Fruit fly (Drosophila melanogaster): Measurements from ENCODE around the gene CG9399.
A peak's percentile ranks its signal among the peaks of the same experiment; 100 is the strongest.

The CG9399 gene

dm6 chr3R:9533181-9534124 lies 40.6 kb downstream of the CG9399 start (continued):
- TF ChIP-seq cato (GFP tag; optimal IDR thresholded peaks at IDR 0.05; ENCODE audit: borderline replicate concordance) = peak; percentile 87
- TF ChIP-seq CG17385 (GFP tag; optimal IDR thresholded peaks at IDR 0.05) = peak; percentile 93
- TF ChIP-seq Dp (GFP tag; optimal IDR thresholded peaks at IDR 0.05) = peak; percentile 13
- TF ChIP-seq CG3407 (GFP tag; optimal IDR thresholded peaks at IDR 0.05) = peak; percentile 89
- peak; percentile 86 for TF ChIP-seq CG4404 (GFP tag; IDR thresholded peaks at IDR 0.05)
- peak; percentile 87 for TF ChIP-seq CG17568 (GFP tag; optimal IDR thresholded peaks at IDR 0.05)
- no peak for TF ChIP-seq crol (GFP tag; IDR thresholded peaks at IDR 0.05)
- TF ChIP-seq esg (GFP tag; conservative IDR thresholded peaks at IDR 0.05) = peak; percentile 90
- TF ChIP-seq CG18764 (GFP tag; optimal IDR thresholded peaks at IDR 0.05) = peak; percentile 93
- peak; percentile 92 for TF ChIP-seq tgo (GFP tag; IDR thresholded peaks at IDR 0.05)
- TF ChIP-seq sc (optimal IDR thresholded peaks at IDR 0.05) = no peak
- TF ChIP-seq sc (GFP tag; optimal IDR thresholded peaks at IDR 0.05) = peak; percentile 94
- peak; percentile 69 for TF ChIP-seq TFAM (GFP tag; optimal IDR thresholded peaks at IDR 0.05)
- peak; percentile 94 for TF ChIP-seq CG4820 (GFP tag; optimal IDR thresholded peaks at IDR 0.05)
- TF ChIP-seq dmrt11E (tag; optimal IDR thresholded peaks at IDR 0.05) = peak; percentile 85
- peak; percentile 79 for TF ChIP-seq B-H1 (GFP tag; IDR thresholded peaks at IDR 0.05)
- TF ChIP-seq CG17912 (GFP tag; optimal IDR thresholded peaks at IDR 0.05) = peak; percentile 75
- peak; percentile 96 for TF ChIP-seq Dek (tag; optimal IDR thresholded peaks at IDR 0.05)
- peak; percentile 87 for TF ChIP-seq jigr1 (GFP tag; IDR thresholded peaks at IDR 0.05)
- TF ChIP-seq MBD-R2 (GFP tag; IDR thresholded peaks at IDR 0.05) = peak; percentile 73
- TF ChIP-seq CG4282 (GFP tag; optimal IDR thresholded peaks at IDR 0.05) = peak; percentile 78
- peak; percentile 63 for TF ChIP-seq ap (GFP tag; IDR thresholded peaks at IDR 0.05)
- peak; percentile 98 for TF ChIP-seq CG8924 (tag; optimal IDR thresholded peaks at IDR 0.05)
- peak; percentile 87 for TF ChIP-seq Antp (GFP tag; optimal IDR thresholded peaks at IDR 0.05)
- peak; percentile 85 for TF ChIP-seq CG7357 (GFP tag; IDR thresholded peaks at IDR 0.05)
- TF ChIP-seq Elba2 (GFP tag; optimal IDR thresholded peaks at IDR 0.05) = peak; percentile 62
- TF ChIP-seq vfl (GFP tag; optimal IDR thresholded peaks at IDR 0.05) = peak; percentile 94
- TF ChIP-seq CG31224 (GFP tag; IDR thresholded peaks at IDR 0.05) = peak; percentile 81; the same call in 1 of the 2 replicates
- TF ChIP-seq ro (GFP tag; IDR thresholded peaks at IDR 0.05) = peak; percentile 82; the same call in 1 of the 2 replicates
- peak; percentile 88 for TF ChIP-seq Gug (GFP tag; IDR thresholded peaks at IDR 0.05)
- peak; percentile 94 for TF ChIP-seq CG11695 (GFP tag; IDR thresholded peaks at IDR 0.05)
- no peak for TF ChIP-seq Dref (GFP tag; IDR thresholded peaks at IDR 0.05)
- TF ChIP-seq exex (tag; optimal IDR thresholded peaks at IDR 0.05) = peak; percentile 44
- TF ChIP-seq mirr (GFP tag; optimal IDR thresholded peaks at IDR 0.05) = peak; percentile 80
- peak; percentile 96 for TF ChIP-seq kay (GFP tag; optimal IDR thresholded peaks at IDR 0.05)
- TF ChIP-seq CG2678 (tag; optimal IDR thresholded peaks at IDR 0.05) = peak; percentile 99
- peak; percentile 83; the same call in 2 of the 3 replicates for TF ChIP-seq Mrtf (GFP tag; IDR thresholded peaks at IDR 0.05)
- TF ChIP-seq Taf1 (GFP tag; IDR thresholded peaks at IDR 0.05) = peak; percentile 85
- TF ChIP-seq CG3726 (GFP tag; IDR thresholded peaks at IDR 0.05) = peak; percentile 62; the same call in 1 of the 3 replicates
- TF ChIP-seq YL-1 (GFP tag; optimal IDR thresholded peaks at IDR 0.05) = peak; percentile 85
- no peak for TF ChIP-seq D (optimal IDR thresholded peaks at IDR 0.05)
- TF ChIP-seq D (GFP tag; optimal IDR thresholded peaks at IDR 0.05) = peak; percentile 98
- TF ChIP-seq Six4 (GFP tag; optimal IDR thresholded peaks at IDR 0.05) = peak; percentile 94
- peak; percentile 98 for TF ChIP-seq Meics (GFP tag; optimal IDR thresholded peaks at IDR 0.05)
- no peak for TF ChIP-seq hkb (optimal IDR thresholded peaks at IDR 0.05)
- TF ChIP-seq hkb (GFP tag; IDR thresholded peaks at IDR 0.05) = peak; percentile 89
- TF ChIP-seq br (optimal IDR thresholded peaks at IDR 0.05) = no peak
- TF ChIP-seq CG4730 (GFP tag; IDR thresholded peaks at IDR 0.05) = peak; percentile 80
- peak; percentile 83 for TF ChIP-seq CG15514 (GFP tag; optimal IDR thresholded peaks at IDR 0.05)
- TF ChIP-seq CG10654 (GFP tag; optimal IDR thresholded peaks at IDR 0.05) = peak; percentile 95

Measured in whole organism, embryonic.